Worm (Caenorhabditis elegans): ENCODE data around the gene mrps-9.
A peak's percentile ranks its signal among the peaks of the same experiment; 100 is the strongest.

The mrps-9 gene

DNA sequence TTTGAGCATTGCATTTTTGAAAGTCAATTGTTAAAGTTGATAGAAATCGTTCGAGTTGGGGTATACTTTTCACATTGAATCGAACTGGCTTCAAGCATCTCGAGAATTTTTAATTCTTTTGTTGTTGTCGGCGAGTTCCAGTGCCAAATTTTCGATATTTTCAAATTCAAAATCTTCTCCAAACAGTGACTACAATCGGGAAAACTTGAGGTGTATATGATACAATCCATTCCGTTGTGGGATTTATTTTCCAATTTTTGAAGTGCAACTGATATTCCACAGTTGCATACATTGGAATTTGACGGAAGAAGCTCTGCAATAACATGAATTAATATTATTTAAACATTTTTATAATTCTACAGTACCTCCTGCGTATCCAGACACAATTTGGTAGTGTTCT lies 40.0 kb downstream of the mrps-9 start:
- TF ChIP-seq unc-130 (tag; optimal IDR thresholded peaks at IDR 0.05): no peak
- TF ChIP-seq hlh-4 (tag; optimal IDR thresholded peaks at IDR 0.05): no peak
- no peak for TF ChIP-seq nhr-19 (GFP tag; conservative IDR thresholded peaks at IDR 0.05)
- no peak for TF ChIP-seq F16B12.6 (tag; optimal IDR thresholded peaks at IDR 0.05)
- TF ChIP-seq sptf-1 (tag; optimal IDR thresholded peaks at IDR 0.05): no peak
- no peak for TF ChIP-seq sox-4 (tag; optimal IDR thresholded peaks at IDR 0.05)

DNA sequence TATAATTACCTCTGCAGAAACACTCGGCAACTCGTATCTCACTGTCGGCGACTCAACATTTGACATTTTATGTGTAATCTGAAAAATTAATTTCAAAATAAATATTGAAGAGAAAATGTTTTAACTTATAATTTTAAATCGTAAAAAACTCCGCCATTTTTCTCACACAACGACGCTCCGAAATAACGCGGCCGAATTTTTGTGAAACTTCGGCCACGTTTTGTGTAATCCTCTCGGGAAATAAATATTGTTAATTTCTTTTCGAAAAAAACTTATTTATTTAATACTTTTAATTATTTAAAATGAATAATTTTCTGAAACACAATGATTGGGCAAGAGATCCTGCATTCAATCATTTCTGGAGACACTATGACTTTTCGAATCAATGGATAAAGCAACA lies 41.5 kb downstream of the mrps-9 start, which contains the start of the genes F10E9.7 and F10E9.5:
Gene F10E9.7, minus strand, starts transcription at position 86 of the 400 bp plus-strand sequence.
Gene F10E9.5, plus strand, starts transcription at position 237 of the 400 bp plus-strand sequence.
- TF ChIP-seq unc-130 (tag; optimal IDR thresholded peaks at IDR 0.05) (peak; percentile 99), sox-4 (tag; optimal IDR thresholded peaks at IDR 0.05) (peak; percentile 97), mef-2 (tag; optimal IDR thresholded peaks at IDR 0.05) (no peak), nhr-47 (tag; optimal IDR thresholded peaks at IDR 0.05) (peak; percentile 96), ces-1 (GFP tag; optimal IDR thresholded peaks at IDR 0.05) (no peak), tbx-2 (tag; optimal IDR thresholded peaks at IDR 0.05) (peak; percentile 96), pag-3 (tag; optimal IDR thresholded peaks at IDR 0.05; ENCODE audit: borderline replicate concordance, insufficient read depth) (peak; percentile 16), hlh-4 (tag; optimal IDR thresholded peaks at IDR 0.05) (peak; percentile 85), lin-14 (GFP tag; optimal IDR thresholded peaks at IDR 0.05) (peak; percentile 97), nhr-19 (GFP tag; conservative IDR thresholded peaks at IDR 0.05) (peak; percentile 95), nhr-28 (tag; optimal IDR thresholded peaks at IDR 0.05) (no peak), egl-27 (tag; optimal IDR thresholded peaks at IDR 0.05) (no peak), unc-86 (tag; optimal IDR thresholded peaks at IDR 0.05) (peak; percentile 86), sup-37 (GFP tag; optimal IDR thresholded peaks at IDR 0.05) (peak; percentile 46), skn-1 (tag; optimal IDR thresholded peaks at IDR 0.05) (peak; percentile 91), C16A3.4 (tag; optimal IDR thresholded peaks at IDR 0.05) (peak; percentile 92), lsy-2 (tag; optimal IDR thresholded peaks at IDR 0.05) (peak; percentile 95 to 96), fkh-8 (tag; optimal IDR thresholded peaks at IDR 0.05) (peak; percentile 92), lir-3 (tag; optimal IDR thresholded peaks at IDR 0.05; ENCODE audit: poor library complexity) (peak; percentile 98), nhr-20 (tag; optimal IDR thresholded peaks at IDR 0.05) (peak; percentile 97), dsc-1 (tag; optimal IDR thresholded peaks at IDR 0.05) (peak; percentile 97), lin-15B (tag; optimal IDR thresholded peaks at IDR 0.05) (peak; percentile 94), grh-1 (GFP tag; IDR thresholded peaks at IDR 0.05) (no peak; the same call in 1 of the 2 replicates), snpc-4 (tag; optimal IDR thresholded peaks at IDR 0.05) (peak; percentile 75), efl-3 (GFP tag; optimal IDR thresholded peaks at IDR 0.05) (peak; percentile 93), tlp-1 (tag; optimal IDR thresholded peaks at IDR 0.05) (no peak), nhr-77 (tag; optimal IDR thresholded peaks at IDR 0.05) (no peak), ceh-88 (GFP tag; IDR thresholded peaks at IDR 0.05) (peak; percentile 91), nhr-76 (tag; optimal IDR thresholded peaks at IDR 0.05) (no peak), ceh-63 (GFP tag; optimal IDR thresholded peaks at IDR 0.05) (peak; percentile 79), fkh-10 (GFP tag; optimal IDR thresholded peaks at IDR 0.05) (no peak), vab-15 (tag; optimal IDR thresholded peaks at IDR 0.05) (peak; percentile 82), Y116A8C.19 (tag; optimal IDR thresholded peaks at IDR 0.05; ENCODE audit: borderline replicate concordance) (peak; percentile 99), C34B4.2 (tag; optimal IDR thresholded peaks at IDR 0.05) (no peak), unc-98 (GFP tag; IDR thresholded peaks at IDR 0.05) (peak; percentile 91), ets-5 (GFP tag; IDR thresholded peaks at IDR 0.05) (no peak), C04F5.9 (tag; optimal IDR thresholded peaks at IDR 0.05) (peak; percentile 95), sptf-1 (tag; optimal IDR thresholded peaks at IDR 0.05) (no peak), nhr-84 (tag; optimal IDR thresholded peaks at IDR 0.05) (no peak), mep-1 (tag; optimal IDR thresholded peaks at IDR 0.05) (peak; percentile 99), irx-1 (tag; optimal IDR thresholded peaks at IDR 0.05) (peak; percentile 98), hpl-2 (GFP tag; optimal IDR thresholded peaks at IDR 0.05) (no peak), ceh-82 (tag; optimal IDR thresholded peaks at IDR 0.05) (peak; percentile 86 to 92 (median 87)), hlh-17 (GFP tag; optimal IDR thresholded peaks at IDR 0.05; ENCODE audit: borderline replicate concordance) (no peak), elt-3 (tag; optimal IDR thresholded peaks at IDR 0.05) (peak in 3 of 6 experiments; percentile 24 to 85 (median 26)), unc-62 (GFP tag; optimal IDR thresholded peaks at IDR 0.05) (no peak), lin-39 (tag; optimal IDR thresholded peaks at IDR 0.05) (peak; percentile 87), nhr-85 (tag) (peak; percentile 96), F16B12.6 (tag; optimal IDR thresholded peaks at IDR 0.05) (peak; percentile 66), aha-1 (tag; optimal IDR thresholded peaks at IDR 0.05) (peak; percentile 4)
